Fruit fly (Drosophila melanogaster): ENCODE results near the gene Taf13.
A peak's percentile ranks its signal among the peaks of the same experiment; 100 is the strongest.

Taf13 gene

dm6 chr2L:20065516-20065915, 28.1 kb downstream of the Taf13 start, which contains the start of gene vls (continued):
- TF ChIP-seq CG12391 (tag; optimal IDR thresholded peaks at IDR 0.05): no peak
- peak; percentile 55; the same call in 1 of the 3 replicates for TF ChIP-seq CG7963 (GFP tag; IDR thresholded peaks at IDR 0.05; ENCODE audit: partially characterized antibody)
- TF ChIP-seq CG2116 (GFP tag; optimal IDR thresholded peaks at IDR 0.05): peak; percentile 30
- TF ChIP-seq CG2202 (tag; optimal IDR thresholded peaks at IDR 0.05): no peak
- peak; percentile 63 for TF ChIP-seq nerfin-2 (GFP tag; IDR thresholded peaks at IDR 0.05; ENCODE audit: partially characterized antibody)
- TF ChIP-seq Doc3 (GFP tag; IDR thresholded peaks at IDR 0.05; ENCODE audit: partially characterized antibody): peak; percentile 82
- peak; percentile 18 for TF ChIP-seq stwl (tag; optimal IDR thresholded peaks at IDR 0.05)
- peak; percentile 73 for TF ChIP-seq knrl (GFP tag; IDR thresholded peaks at IDR 0.05; ENCODE audit: partially characterized antibody)
- TF ChIP-seq sna (GFP tag; IDR thresholded peaks at IDR 0.05; ENCODE audit: partially characterized antibody): peak; percentile 79
- TF ChIP-seq al (GFP tag; IDR thresholded peaks at IDR 0.05): no peak
- TF ChIP-seq sens (GFP tag): peak; percentile 78
- TF ChIP-seq vnd (GFP tag; IDR thresholded peaks at IDR 0.05; ENCODE audit: partially characterized antibody): peak; percentile 75
- peak; percentile 79; the same call in 2 of the 3 replicates for TF ChIP-seq Opbp (GFP tag; IDR thresholded peaks at IDR 0.05; ENCODE audit: partially characterized antibody)
- peak; percentile 84 for TF ChIP-seq CG34224 (GFP tag; IDR thresholded peaks at IDR 0.05; ENCODE audit: partially characterized antibody)
- peak; percentile 90 for TF ChIP-seq CG32772 (GFP tag; IDR thresholded peaks at IDR 0.05)
- peak; percentile 78 for TF ChIP-seq unc-4 (GFP tag; IDR thresholded peaks at IDR 0.05; ENCODE audit: partially characterized antibody)
- TF ChIP-seq tna (GFP tag; IDR thresholded peaks at IDR 0.05; ENCODE audit: partially characterized antibody): peak; percentile 52; the same call in 1 of the 2 replicates
- TF ChIP-seq CG13287 (GFP tag; IDR thresholded peaks at IDR 0.05; ENCODE audit: partially characterized antibody): peak; percentile 86
- peak; percentile 93 for TF ChIP-seq CG17359 (tag; optimal IDR thresholded peaks at IDR 0.05)

- TF ChIP-seq jing (GFP tag; optimal IDR thresholded peaks at IDR 0.05) (no peak), luna (GFP tag; optimal IDR thresholded peaks at IDR 0.05) (no peak), dan (GFP tag; IDR thresholded peaks at IDR 0.05) (no peak), Dad (GFP tag; optimal IDR thresholded peaks at IDR 0.05) (no peak), stwl (tag; optimal IDR thresholded peaks at IDR 0.05) (peak; percentile 24), CG8089 (GFP tag; optimal IDR thresholded peaks at IDR 0.05) (peak; percentile 48), CG4707 (GFP tag; optimal IDR thresholded peaks at IDR 0.05) (no peak), dati (GFP tag; IDR thresholded peaks at IDR 0.05) (no peak), CG9932 (GFP tag; IDR thresholded peaks at IDR 0.05) (peak; percentile 64), CG3407 (GFP tag; optimal IDR thresholded peaks at IDR 0.05) (no peak), CG18619 (GFP tag; optimal IDR thresholded peaks at IDR 0.05) (peak; percentile 58), cad (GFP tag; optimal IDR thresholded peaks at IDR 0.05) (no peak), Rx (GFP tag; IDR thresholded peaks at IDR 0.05) (no peak), Hand (GFP tag; optimal IDR thresholded peaks at IDR 0.05) (no peak), z (GFP tag; IDR thresholded peaks at IDR 0.05) (no peak), Jarid2 (GFP tag; optimal IDR thresholded peaks at IDR 0.05) (no peak), dimm (GFP tag; IDR thresholded peaks at IDR 0.05) (no peak), emc (GFP tag; optimal IDR thresholded peaks at IDR 0.05) (no peak), gcm2 (GFP tag; optimal IDR thresholded peaks at IDR 0.05) (no peak), CG1529 (GFP tag; optimal IDR thresholded peaks at IDR 0.05) (no peak), CG12769 (tag; optimal IDR thresholded peaks at IDR 0.05) (no peak), ranshi (GFP tag; IDR thresholded peaks at IDR 0.05) (no peak), CG12942 (GFP tag; optimal IDR thresholded peaks at IDR 0.05) (peak; percentile 25), Fer2 (tag; optimal IDR thresholded peaks at IDR 0.05) (peak; percentile 21), Neu2 (GFP tag; optimal IDR thresholded peaks at IDR 0.05; ENCODE audit: borderline replicate concordance) (peak; percentile 1), sim (GFP tag; IDR thresholded peaks at IDR 0.05) (no peak), CG18011 (GFP tag; optimal IDR thresholded peaks at IDR 0.05) (peak; percentile 15), Mrtf (GFP tag; IDR thresholded peaks at IDR 0.05) (no peak), CG16815 (GFP tag; optimal IDR thresholded peaks at IDR 0.05) (peak; percentile 61), Sry-δ (GFP tag; optimal IDR thresholded peaks at IDR 0.05) (peak; percentile 22), E2f1 (GFP tag; IDR thresholded peaks at IDR 0.05) (peak; percentile 45)
Measured at dm6 chr2L:20061018-20061657, 32.5 kb downstream of the Taf13 start, which contains the start of the genes barr and lok. TSS of gene barr (minus strand) at chr2L:20061370. TSS of gene lok (plus strand) at chr2L:20061422.
